Fruit fly (Drosophila melanogaster): ENCODE measurements around the gene CG34325.

dm6 chrX:16747467-16747866, 26.3 kb upstream of the CG34325 start:
- TF ChIP-seq CG8478 (optimal IDR thresholded peaks at IDR 0.05) (no peak), EcR (GFP tag; optimal IDR thresholded peaks at IDR 0.05) (no peak), Dll (optimal IDR thresholded peaks at IDR 0.05) (no peak), pan (optimal IDR thresholded peaks at IDR 0.05) (no peak)
